Fruit fly (Drosophila melanogaster) S2 (cell line): ENCODE data around the gene CG14408.

ENCODE experiments used
- CG8478 ChIP-seq: fragments of >200 bp; optimal IDR thresholded peaks from 2 replicates; lab custom pipeline; 2018
- CTCF ChIP-seq, 2 experiments: fragments of >200 bp; optimal IDR thresholded peaks; 2 replicates each; lab custom pipeline; 2018

The CG14408 gene

dm6 chrX:14831713-14832561 is at the start of gene CG14408:
Gene CG14408 (minus strand): TSS chrX:14832033.
- TF ChIP-seq CTCF (optimal IDR thresholded peaks at IDR 0.05; lab: Kevin White, UChicago), result no peak
- TF ChIP-seq CG8478 (lab: Kevin White, UChicago), result no peak

dm6 chrX:14878917-14879316 is 47.1 kb upstream of the CG14408 start:
- TF ChIP-seq CTCF (optimal IDR thresholded peaks at IDR 0.05; lab: Kevin White, UChicago), result peak; percentile 61 to 71
- no peak for TF ChIP-seq CG8478 (lab: Kevin White, UChicago)

dm6 chrX:14871028-14871427 is 39.2 kb upstream of the CG14408 start, which contains the start of gene CG9518:
Gene CG9518 (minus strand): TSS chrX:14871181.
- TF ChIP-seq CTCF (optimal IDR thresholded peaks at IDR 0.05; lab: Kevin White, UChicago), result no peak
- TF ChIP-seq CG8478 (lab: Kevin White, UChicago), result no peak

- TF ChIP-seq CTCF (optimal IDR thresholded peaks at IDR 0.05; lab: Kevin White, UChicago), result no peak
- no peak for TF ChIP-seq CG8478 (lab: Kevin White, UChicago)
Measured at dm6 chrX:14868414-14868813, 36.6 kb upstream of the CG14408 start.

DNA sequence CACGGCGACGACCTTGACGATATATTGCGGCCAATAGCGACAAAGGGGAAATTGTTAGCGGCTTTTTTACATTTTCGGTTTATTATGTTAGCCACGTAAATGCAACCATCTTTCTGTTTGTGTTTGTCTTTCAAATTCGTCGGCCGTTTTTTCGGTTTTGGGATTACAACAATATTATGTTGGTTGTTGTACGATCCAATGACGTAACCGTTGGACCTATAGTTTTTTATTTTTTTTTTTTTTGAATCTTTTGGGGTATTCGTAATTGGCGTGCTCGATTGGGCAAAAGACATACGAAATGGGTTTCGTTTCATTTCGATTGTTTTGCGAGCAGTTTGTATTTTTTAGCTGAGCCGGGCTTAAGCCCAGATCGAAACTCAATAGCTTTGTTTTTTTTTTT is 35.1 kb upstream of the CG14408 start:
- TF ChIP-seq CTCF (optimal IDR thresholded peaks at IDR 0.05; lab: Kevin White, UChicago) (no peak), CG8478 (lab: Kevin White, UChicago) (no peak)

dm6 chrX:14862494-14862893 is 30.7 kb upstream of the CG14408 start:
- TF ChIP-seq CTCF (optimal IDR thresholded peaks at IDR 0.05; lab: Kevin White, UChicago) (no peak), CG8478 (lab: Kevin White, UChicago) (no peak)

dm6 chrX:14858951-14859350 is 27.1 kb upstream of the CG14408 start, which contains the start of gene CG46399:
Gene CG46399 (plus strand): TSS chrX:14859251.
- no peak for TF ChIP-seq CG8478 (lab: Kevin White, UChicago)
- TF ChIP-seq CTCF (optimal IDR thresholded peaks at IDR 0.05; lab: Kevin White, UChicago), result no peak

DNA sequence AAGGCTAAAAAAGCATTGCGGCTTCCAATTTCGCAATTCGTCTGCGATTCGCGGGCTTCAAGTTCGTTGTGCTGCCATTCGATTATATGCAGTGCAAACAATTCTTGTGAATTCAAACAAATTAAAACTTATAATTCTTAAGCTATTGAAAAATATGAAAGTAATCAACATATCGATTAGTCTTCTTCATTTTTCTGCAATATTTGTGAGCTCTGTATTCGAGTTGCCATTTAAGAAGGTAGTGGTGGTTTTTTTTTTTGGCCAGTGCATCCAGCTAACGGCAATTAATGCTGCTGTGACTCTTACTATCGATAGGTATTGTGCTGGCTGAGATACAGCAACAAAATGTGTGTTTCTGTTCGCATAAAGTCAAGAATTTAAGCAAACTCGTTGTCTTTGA is 26.1 kb upstream of the CG14408 start:
- TF ChIP-seq CG8478 (lab: Kevin White, UChicago) (no peak), CTCF (optimal IDR thresholded peaks at IDR 0.05; lab: Kevin White, UChicago) (no peak)

dm6 chrX:14856261-14856660 is 24.4 kb upstream of the CG14408 start, which contains the start of gene CG9519:
Gene CG9519 (minus strand): TSS chrX:14856361.
- no peak for TF ChIP-seq CTCF (optimal IDR thresholded peaks at IDR 0.05; lab: Kevin White, UChicago)
- TF ChIP-seq CG8478 (lab: Kevin White, UChicago), result no peak

DNA sequence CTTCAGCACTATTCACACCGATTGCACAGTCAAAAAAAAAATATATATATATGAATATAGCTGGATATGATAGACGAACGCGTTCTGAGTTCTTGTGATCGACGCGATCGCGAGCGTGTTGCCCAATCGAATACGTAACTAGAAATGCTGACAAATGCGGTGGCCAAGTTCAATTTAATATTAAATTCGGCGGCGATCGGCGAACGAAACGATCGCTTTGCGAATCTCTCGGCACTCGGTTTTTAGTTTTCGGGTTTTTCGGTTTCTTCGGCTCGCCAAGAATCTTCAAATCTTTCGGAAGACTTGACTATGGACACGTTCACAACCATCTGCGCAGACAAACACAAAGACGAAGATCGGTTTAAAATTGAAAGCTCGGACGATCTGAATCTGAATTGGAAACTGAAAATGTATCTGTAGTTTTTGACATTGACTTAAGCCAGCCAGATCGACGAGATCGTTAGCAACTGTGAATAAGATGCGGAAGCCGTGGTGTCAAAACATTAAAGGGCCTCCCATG is 21.4 kb upstream of the CG14408 start, which contains the start of gene CG9521:
Gene CG9521 (minus strand): TSS at position 117 of the 520 bp plus-strand sequence.
- TF ChIP-seq CTCF (optimal IDR thresholded peaks at IDR 0.05; lab: Kevin White, UChicago) (no peak), CG8478 (lab: Kevin White, UChicago) (no peak)

- no peak for TF ChIP-seq CTCF (optimal IDR thresholded peaks at IDR 0.05; lab: Kevin White, UChicago)
- no peak for TF ChIP-seq CG8478 (lab: Kevin White, UChicago)
Measured at dm6 chrX:14850069-14850468, 18.2 kb upstream of the CG14408 start.

dm6 chrX:14848755-14849354 is 17.0 kb upstream of the CG14408 start, which contains the start of gene CG9522:
Gene CG9522 (minus strand): TSS chrX:14848808.
- TF ChIP-seq CTCF (optimal IDR thresholded peaks at IDR 0.05; lab: Kevin White, UChicago) (no peak), CG8478 (lab: Kevin White, UChicago) (no peak)

- no peak for TF ChIP-seq CG8478 (lab: Kevin White, UChicago)
- no peak for TF ChIP-seq CTCF (optimal IDR thresholded peaks at IDR 0.05; lab: Kevin White, UChicago)
Measured at dm6 chrX:14846116-14846614, 14.3 kb upstream of the CG14408 start.

- no peak for TF ChIP-seq CG8478 (lab: Kevin White, UChicago)
- TF ChIP-seq CTCF (optimal IDR thresholded peaks at IDR 0.05; lab: Kevin White, UChicago), result no peak
Measured at dm6 chrX:14844657-14845056, 12.8 kb upstream of the CG14408 start, which contains the start of gene CG12539. Gene CG12539 (minus strand): TSS chrX:14844757.
